Worm (Caenorhabditis elegans): ENCODE results near the gene F13E6.1.

The F13E6.1 gene

DNA sequence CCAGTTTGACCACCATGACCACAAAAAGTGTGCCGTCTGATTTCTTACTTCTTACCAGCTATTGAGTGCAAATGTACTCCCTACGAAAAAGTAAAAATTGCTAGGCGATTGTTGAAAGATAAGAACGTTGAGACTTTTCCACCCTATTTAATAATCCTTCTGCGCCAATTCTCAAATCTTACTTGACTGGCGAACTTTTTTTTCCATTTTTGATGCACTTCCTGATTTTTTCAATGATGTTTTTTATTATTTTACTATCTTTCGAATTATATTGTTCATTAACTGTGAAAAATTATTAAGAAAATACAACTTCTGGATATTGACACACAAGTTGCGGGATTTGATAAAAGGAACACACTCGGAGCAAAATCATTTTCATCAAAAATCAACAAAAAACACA, 41.3 kb downstream of the F13E6.1 start, which contains the start of gene daf-12:
daf-12 (plus strand) TSS at position 301 of the 400 bp plus-strand sequence.
- TF ChIP-seq sma-3 (GFP tag; optimal IDR thresholded peaks at IDR 0.05) (no peak), blmp-1 (tag; optimal IDR thresholded peaks at IDR 0.05; ENCODE audit: insufficient read depth) (no peak), Y55F3AM.14 (GFP tag; optimal IDR thresholded peaks at IDR 0.05) (no peak), skn-1 (tag; optimal IDR thresholded peaks at IDR 0.05) (no peak), ztf-11 (tag; optimal IDR thresholded peaks at IDR 0.05) (no peak), alr-1 (tag; optimal IDR thresholded peaks at IDR 0.05) (no peak), aly-2 (tag; optimal IDR thresholded peaks at IDR 0.05) (no peak), egl-27 (tag; optimal IDR thresholded peaks at IDR 0.05) (no peak), ceh-82 (tag; optimal IDR thresholded peaks at IDR 0.05) (no peak), lsy-2 (tag; optimal IDR thresholded peaks at IDR 0.05) (no peak), elt-1 (tag; optimal IDR thresholded peaks at IDR 0.05) (no peak), ztf-1 (GFP tag; conservative IDR thresholded peaks at IDR 0.05) (no peak), C34F6.9 (tag; optimal IDR thresholded peaks at IDR 0.05) (no peak), nhr-237 (tag; optimal IDR thresholded peaks at IDR 0.05) (no peak)

DNA sequence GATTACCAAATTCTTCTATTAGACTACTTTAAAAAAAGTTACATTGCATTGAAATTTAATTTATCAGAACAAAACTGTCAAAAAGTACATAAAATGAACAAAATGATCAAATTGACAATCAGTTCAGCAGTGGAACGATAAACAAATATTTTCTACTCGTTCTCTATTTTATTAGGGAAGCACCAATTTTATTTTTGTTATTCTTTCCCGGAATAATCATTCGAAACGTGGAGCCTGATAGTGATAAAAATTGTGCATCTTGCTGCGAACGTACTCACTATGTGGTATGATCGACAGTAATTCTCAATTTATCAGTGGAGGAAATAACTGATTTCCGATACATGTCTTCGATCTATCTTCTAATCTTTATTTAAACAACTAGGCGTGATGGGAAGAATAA, 45.0 kb downstream of the F13E6.1 start:
- TF ChIP-seq egl-27 (tag; optimal IDR thresholded peaks at IDR 0.05): no peak
- TF ChIP-seq fos-1 (tag; optimal IDR thresholded peaks at IDR 0.05): peak; percentile 8

DNA sequence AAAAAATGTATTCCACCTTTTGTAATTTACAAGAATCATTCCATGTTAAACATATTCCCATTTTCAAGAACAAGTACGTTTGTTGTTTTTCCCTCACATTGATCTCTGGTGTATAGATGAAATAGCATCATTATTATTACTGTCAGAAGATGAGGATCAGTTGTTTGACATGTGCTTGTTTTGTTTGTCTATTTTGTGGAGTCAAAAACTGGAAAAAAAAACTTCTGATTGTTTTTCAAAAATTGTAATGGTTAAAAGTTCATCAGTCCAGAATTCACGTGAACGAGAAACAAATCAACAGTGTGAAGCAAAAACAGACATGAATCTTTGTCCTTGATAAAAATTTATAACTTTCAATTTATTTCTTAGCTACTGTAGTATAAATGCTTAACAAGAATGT, 46.0 kb downstream of the F13E6.1 start:
- TF ChIP-seq snpc-4 (tag; optimal IDR thresholded peaks at IDR 0.05) (no peak), unc-62 (GFP tag; optimal IDR thresholded peaks at IDR 0.05) (no peak), ZK546.5 (tag; optimal IDR thresholded peaks at IDR 0.05) (no peak), peb-1 (tag; optimal IDR thresholded peaks at IDR 0.05) (no peak), lin-39 (tag; optimal IDR thresholded peaks at IDR 0.05) (no peak), dmd-4 (tag; optimal IDR thresholded peaks at IDR 0.05) (no peak), crh-2 (tag; optimal IDR thresholded peaks at IDR 0.05) (no peak), nhr-12 (tag; optimal IDR thresholded peaks at IDR 0.05) (no peak), lin-11 (tag; optimal IDR thresholded peaks at IDR 0.05) (no peak)

DNA sequence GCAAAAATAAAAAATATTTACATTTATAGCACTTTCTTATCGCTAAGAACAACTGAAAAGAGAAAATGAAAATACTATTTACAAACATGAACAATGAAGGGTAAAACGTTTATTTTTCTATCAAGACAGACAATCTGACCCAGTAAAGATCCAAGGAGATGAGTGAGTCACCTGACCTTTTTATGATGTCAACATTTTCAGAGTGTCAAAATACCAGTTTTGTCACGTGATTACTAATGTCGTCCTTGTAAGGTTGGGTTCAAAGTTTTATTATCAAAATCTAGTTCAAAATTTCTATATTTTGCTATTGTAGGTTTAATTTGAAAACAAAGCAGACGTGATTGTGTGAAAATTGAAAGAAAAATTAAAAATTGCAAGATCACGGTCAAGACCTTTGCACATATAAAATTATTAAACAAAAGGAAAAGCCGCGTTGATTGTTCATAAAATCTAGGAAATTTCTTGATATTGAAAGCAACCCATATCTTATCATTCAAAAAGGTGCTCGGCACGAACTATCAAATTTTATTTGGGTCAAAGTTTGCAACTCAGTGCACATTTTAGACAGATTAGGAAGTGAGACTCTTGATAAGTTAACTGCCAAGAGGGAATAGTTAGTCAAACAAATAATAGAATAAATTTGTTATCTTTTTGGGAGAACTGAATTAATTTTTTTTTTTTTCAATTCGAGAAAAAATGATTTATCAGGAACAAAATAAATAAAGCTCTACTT, 46.7 kb downstream of the F13E6.1 start:
- TF ChIP-seq gmeb-1 (tag; optimal IDR thresholded peaks at IDR 0.05): peak; percentile 22
- TF ChIP-seq crh-2 (tag; optimal IDR thresholded peaks at IDR 0.05): peak; percentile 47
- TF ChIP-seq nhr-21 (tag; optimal IDR thresholded peaks at IDR 0.05): peak; percentile 21
- peak; percentile 69 for TF ChIP-seq fos-1 (tag; optimal IDR thresholded peaks at IDR 0.05)
- peak; percentile 76 for TF ChIP-seq sma-3 (GFP tag; optimal IDR thresholded peaks at IDR 0.05)
- peak; percentile 58 for TF ChIP-seq sma-9 (GFP tag; optimal IDR thresholded peaks at IDR 0.05)
- TF ChIP-seq sma-9 (tag; optimal IDR thresholded peaks at IDR 0.05): no peak
- TF ChIP-seq F13H6.1 (tag; optimal IDR thresholded peaks at IDR 0.05): no peak
- peak; percentile 84 for TF ChIP-seq nhr-25 (tag; optimal IDR thresholded peaks at IDR 0.05)
- no peak for TF ChIP-seq ztf-4 (tag; optimal IDR thresholded peaks at IDR 0.05)
- no peak for TF ChIP-seq peb-1 (tag; optimal IDR thresholded peaks at IDR 0.05)

DNA sequence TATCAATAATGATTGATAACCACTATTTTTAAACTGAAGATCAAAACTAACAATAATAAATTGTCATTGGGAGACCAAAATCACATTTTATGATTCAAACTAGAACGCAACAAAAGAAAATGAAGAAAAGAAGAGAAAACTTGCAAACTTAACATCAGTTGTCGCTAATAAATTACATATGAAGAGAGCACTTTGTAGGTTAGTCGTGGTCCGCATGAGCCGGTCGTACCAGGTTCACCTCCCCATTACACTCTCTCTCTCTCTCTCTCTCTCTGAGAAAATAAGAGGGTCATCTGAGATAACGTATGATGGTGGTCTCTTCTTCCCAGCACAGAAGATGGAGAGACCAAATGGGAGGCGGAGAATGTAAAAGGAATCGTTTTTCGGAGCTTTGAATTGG, 47.8 kb downstream of the F13E6.1 start:
- TF ChIP-seq nhr-237 (tag; optimal IDR thresholded peaks at IDR 0.05) (no peak), egl-27 (tag; optimal IDR thresholded peaks at IDR 0.05) (no peak), nhr-77 (tag; optimal IDR thresholded peaks at IDR 0.05) (no peak), nhr-10 (tag; optimal IDR thresholded peaks at IDR 0.05) (no peak), unc-62 (GFP tag; optimal IDR thresholded peaks at IDR 0.05) (no peak), lin-11 (tag; optimal IDR thresholded peaks at IDR 0.05) (no peak), mab-5 (tag; optimal IDR thresholded peaks at IDR 0.05) (peak; percentile 3), lsy-2 (tag; optimal IDR thresholded peaks at IDR 0.05) (peak in 1 of 2 experiments; percentile 20), C34F6.9 (tag; optimal IDR thresholded peaks at IDR 0.05) (no peak), lin-39 (tag; optimal IDR thresholded peaks at IDR 0.05) (no peak), sma-3 (GFP tag; optimal IDR thresholded peaks at IDR 0.05) (no peak), fos-1 (tag; optimal IDR thresholded peaks at IDR 0.05) (no peak), gmeb-1 (tag; optimal IDR thresholded peaks at IDR 0.05) (no peak), nhr-129 (tag; optimal IDR thresholded peaks at IDR 0.05) (peak; percentile 21), mbf-1 (tag; optimal IDR thresholded peaks at IDR 0.05) (no peak), zag-1 (tag; optimal IDR thresholded peaks at IDR 0.05) (no peak), alr-1 (tag; optimal IDR thresholded peaks at IDR 0.05) (no peak), skn-1 (tag; optimal IDR thresholded peaks at IDR 0.05) (no peak), nhr-12 (tag; optimal IDR thresholded peaks at IDR 0.05) (no peak), nhr-25 (tag; optimal IDR thresholded peaks at IDR 0.05) (peak; percentile 5), F13H6.1 (tag; optimal IDR thresholded peaks at IDR 0.05) (peak; percentile 3), snpc-4 (tag; optimal IDR thresholded peaks at IDR 0.05) (no peak), ztf-11 (tag; optimal IDR thresholded peaks at IDR 0.05) (no peak), sma-9 (GFP tag; optimal IDR thresholded peaks at IDR 0.05) (peak; percentile 11), sma-9 (tag; optimal IDR thresholded peaks at IDR 0.05) (no peak)

Measured in whole organism, L2 larva.